Worm (Caenorhabditis elegans): ENCODE results near the gene hex-5.

- TF ChIP-seq flt-1 (GFP tag; IDR thresholded peaks at IDR 0.05) (no peak), scrt-1 (GFP tag; IDR thresholded peaks at IDR 0.05) (no peak), tra-4 (tag; optimal IDR thresholded peaks at IDR 0.05) (no peak), hmg-4 (GFP tag; optimal IDR thresholded peaks at IDR 0.05) (no peak), ama-1 (optimal IDR thresholded peaks at IDR 0.05) (no peak), hmbx-1 (tag; optimal IDR thresholded peaks at IDR 0.05) (no peak), tbx-11 (GFP tag; IDR thresholded peaks at IDR 0.05) (no peak), ceh-36 (tag; optimal IDR thresholded peaks at IDR 0.05) (no peak), aly-1 (tag; optimal IDR thresholded peaks at IDR 0.05) (no peak), B0310.2 (tag; optimal IDR thresholded peaks at IDR 0.05) (no peak), hnd-1 (tag; optimal IDR thresholded peaks at IDR 0.05) (no peak)
These were observed 41.6 kb upstream of the hex-5 start for ce11 chrX:14946464-14947354.

Data from whole organism, early embryonic.